Fruit fly (Drosophila melanogaster): ENCODE results near the gene NimC4.

DNA sequence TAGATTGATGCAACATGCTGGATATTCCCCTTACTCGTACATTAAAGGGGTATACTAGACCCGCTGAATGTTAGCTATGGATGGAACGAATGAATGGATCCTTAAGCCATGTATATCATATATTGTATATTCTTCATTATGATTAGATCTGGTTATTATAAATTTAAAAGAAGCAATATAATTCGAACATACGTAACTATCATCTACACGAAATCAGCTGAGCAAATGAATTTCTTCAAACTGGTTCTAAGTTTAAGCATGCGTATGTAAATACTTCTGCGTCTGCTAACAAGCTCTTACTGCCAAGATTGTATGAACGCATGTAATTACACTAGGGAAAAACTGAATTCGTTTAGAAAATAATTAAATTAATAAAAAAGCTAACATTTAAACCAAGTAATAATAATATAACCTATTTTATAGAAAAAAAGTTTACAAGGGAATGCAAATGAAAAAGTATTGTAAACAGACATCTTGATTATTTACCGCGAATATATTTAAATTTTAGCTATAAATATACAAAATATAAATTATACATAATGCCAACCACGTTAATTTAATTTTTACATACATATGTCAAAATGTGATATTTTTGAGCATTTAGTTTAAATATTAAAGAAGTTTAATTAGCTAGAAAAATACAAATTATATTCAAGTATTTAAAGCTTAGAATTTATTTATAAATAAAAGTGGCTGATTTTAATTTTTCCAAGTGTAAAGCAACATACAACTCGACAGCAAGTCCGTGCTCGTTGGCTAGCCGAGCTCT lies 26.3 kb upstream of the NimC4 start:
- no peak for TF ChIP-seq Crg-1 (GFP tag; optimal IDR thresholded peaks at IDR 0.05)
- TF ChIP-seq bab1 (GFP tag; optimal IDR thresholded peaks at IDR 0.05), result no peak
- no peak for TF ChIP-seq Hr96 (GFP tag; optimal IDR thresholded peaks at IDR 0.05)
- TF ChIP-seq CG7045 (GFP tag; optimal IDR thresholded peaks at IDR 0.05), result no peak
- TF ChIP-seq Mnt (GFP tag; optimal IDR thresholded peaks at IDR 0.05), result no peak
- no peak for TF ChIP-seq CG12768 (GFP tag; optimal IDR thresholded peaks at IDR 0.05)
- TF ChIP-seq pad (GFP tag; optimal IDR thresholded peaks at IDR 0.05), result no peak
